Fruit fly (Drosophila melanogaster) whole organism, embryonic: Measurements from ENCODE around the gene alpha-Man-Ia.

Experiments
- Asciz ChIP-seq: fragments of 200-800 bp; sonication (Bioruptor generic); optimal IDR thresholded peaks from 2 replicates; lab custom pipeline; 2017; ENCODE audit warnings: missing biosample characterization, mild to moderate bottlenecking, missing genetic modification characterization, missing genetic modification reagents
- Awh ChIP-seq: fragments of 200-800 bp; sonication (Bioruptor generic); IDR thresholded peaks from 2 replicates; pipeline ENCODE4, ENCODE4 v1.3.6; 2022; ENCODE audit warnings: missing biosample characterization, missing genetic modification characterization
- CG10209 ChIP-seq: fragments of 200-800 bp; sonication (Bioruptor generic); optimal IDR thresholded peaks from 3 replicates; lab custom pipeline; 2017; ENCODE audit warnings: missing biosample characterization, mild to moderate bottlenecking, missing genetic modification characterization, missing genetic modification reagents
- CG10565 ChIP-seq: fragments of 200-800 bp; sonication (Bioruptor generic); optimal IDR thresholded peaks from 3 replicates; lab custom pipeline; 2016; ENCODE audit warnings: missing biosample characterization, mild to moderate bottlenecking, missing genetic modification characterization
- CG12659 ChIP-seq: fragments of 200-800 bp; sonication (Bioruptor generic); optimal IDR thresholded peaks from 3 replicates; lab custom pipeline; 2017; ENCODE audit warnings: mild to moderate bottlenecking, missing biosample characterization, missing genetic modification reagents, missing genetic modification characterization
- CG15011 ChIP-seq: fragments of 200-800 bp; sonication (Bioruptor generic); optimal IDR thresholded peaks from 3 replicates; lab custom pipeline; 2018; ENCODE audit warnings: missing biosample characterization, mild to moderate bottlenecking, missing genetic modification characterization
- CG9817 ChIP-seq: fragments of 200-800 bp; sonication (Bioruptor generic); optimal IDR thresholded peaks from 2 replicates; lab custom pipeline; 2018; ENCODE audit warnings: missing biosample characterization, mild to moderate bottlenecking, missing genetic modification characterization, moderate library complexity
- Sry-δ ChIP-seq: fragments of 200-800 bp; sonication (Bioruptor generic); optimal IDR thresholded peaks from 2 replicates; lab custom pipeline; 2016; ENCODE audit warnings: missing biosample characterization, missing genetic modification characterization
- ash1 ChIP-seq: fragments of 200-800 bp; sonication (Bioruptor generic); optimal IDR thresholded peaks from 2 replicates; lab custom pipeline; 2018; ENCODE audit warnings: missing biosample characterization, mild to moderate bottlenecking, missing genetic modification characterization
- chm ChIP-seq: fragments of 200-800 bp; sonication (Bioruptor generic); IDR thresholded peaks from 2 replicates; pipeline ENCODE4 v1.3.6; 2022; ENCODE audit warnings: missing biosample characterization, missing genetic modification characterization
- fru ChIP-seq: fragments of >200 bp; optimal IDR thresholded peaks from 2 replicates; lab custom pipeline; 2017
- maf-S ChIP-seq: fragments of 200-800 bp; sonication (Bioruptor generic); optimal IDR thresholded peaks from 2 replicates; lab custom pipeline; 2016; ENCODE audit warnings: missing biosample characterization, missing genetic modification characterization
- salm ChIP-seq: fragments of 200-800 bp; sonication (Bioruptor generic); optimal IDR thresholded peaks from 2 replicates; lab custom pipeline; 2018; ENCODE audit warnings: missing biosample characterization, mild to moderate bottlenecking, missing genetic modification characterization
- usp ChIP-seq: fragments of >200 bp; optimal IDR thresholded peaks from 2 replicates; lab custom pipeline; 2017; ENCODE audit warnings: missing biosample characterization, missing genetic modification characterization

DNA sequence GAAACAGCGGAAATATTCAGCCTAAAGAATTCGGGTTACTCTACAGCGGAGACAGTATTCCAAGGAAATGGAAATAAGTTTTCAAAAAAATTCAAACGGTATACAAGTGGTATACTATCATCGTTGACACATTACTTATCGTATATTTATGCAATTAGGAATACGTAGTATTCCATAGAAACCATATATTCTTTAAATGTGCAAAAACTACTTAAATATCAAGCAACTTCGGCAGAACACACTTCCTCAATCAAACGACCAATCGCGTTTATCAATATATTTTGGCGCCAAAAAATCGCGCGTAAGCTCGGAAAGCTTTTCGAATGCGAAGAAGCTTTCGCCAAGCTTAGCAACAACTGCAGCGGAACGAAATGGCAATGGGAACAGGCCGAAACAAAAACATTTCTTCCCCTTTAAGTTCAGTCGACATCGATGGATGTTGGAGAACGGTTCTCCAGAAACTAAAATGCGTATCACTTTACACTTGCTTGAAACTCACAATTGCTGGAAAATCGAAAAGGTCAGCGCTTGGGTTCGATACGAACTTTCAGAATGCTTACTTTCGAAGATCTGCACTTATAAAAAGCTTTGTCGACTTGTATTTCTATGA lies 6.7 kb downstream of the alpha-Man-Ia start:
- TF ChIP-seq CG12659 (GFP tag; lab: Kevin White, UChicago) (no peak), CG9817 (tag; lab: Kevin White, UChicago) (no peak), ash1 (GFP tag; lab: Kevin White, UChicago) (no peak), chm (GFP tag; lab: Robert Waterston, UW) (no peak), maf-S (GFP tag; lab: Kevin White, UChicago) (no peak), CG10209 (GFP tag; lab: Kevin White, UChicago) (no peak), Asciz (GFP tag; lab: Kevin White, UChicago) (no peak), Awh (GFP tag; lab: Robert Waterston, UW) (no peak), usp (GFP tag; lab: Kevin White, UChicago) (no peak), CG15011 (GFP tag; lab: Kevin White, UChicago) (no peak), fru (lab: Kevin White, UChicago) (no peak), CG10565 (GFP tag; lab: Kevin White, UChicago) (no peak), salm (tag; lab: Kevin White, UChicago) (no peak), Sry-δ (GFP tag; lab: Kevin White, UChicago) (no peak)
